Worm (Caenorhabditis elegans): Measurements from ENCODE around the gene ZK1240.8.

The ZK1240.8 gene

DNA sequence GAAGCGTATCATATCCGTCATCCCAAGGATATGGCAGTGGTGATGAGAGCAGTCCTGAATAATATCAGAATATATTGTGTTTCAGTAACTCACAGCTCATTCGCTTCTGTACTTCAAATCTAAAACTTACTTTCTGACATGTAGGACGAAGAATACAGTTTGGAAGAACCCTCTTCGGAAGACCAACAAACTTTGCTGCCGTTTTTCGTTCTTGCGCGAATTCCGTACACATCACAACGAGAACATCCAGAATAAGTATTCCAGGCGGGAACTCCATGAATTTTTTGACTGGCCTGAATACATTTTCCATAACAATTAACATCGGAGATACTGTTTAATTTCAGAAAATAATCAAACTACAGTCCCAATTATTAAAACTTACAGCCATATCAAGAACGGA, 51.4 kb downstream of the ZK1240.8 start, which contains the start of gene K09F6.15:
Gene K09F6.15 (minus strand): TSS at position 101 of the 400 bp plus-strand sequence.
- no peak for TF ChIP-seq F10E7.11 (tag; optimal IDR thresholded peaks at IDR 0.05)
- TF ChIP-seq pha-4 (tag; optimal IDR thresholded peaks at IDR 0.05) = no peak
- no peak for TF ChIP-seq somi-1 (GFP tag; optimal IDR thresholded peaks at IDR 0.05)
- no peak for TF ChIP-seq B0261.1 (tag; optimal IDR thresholded peaks at IDR 0.05)

All from whole organism, young adult.